Worm (Caenorhabditis elegans) whole organism, L1 larva: ENCODE measurements around the gene F07A11.4.

ENCODE experiments used
- C16A3.4 ChIP-seq: fragments of 150-350 bp; optimal IDR thresholded peaks from 2 replicates; lab custom pipeline; 2014; ENCODE audit warnings: missing biosample characterization, missing genetic modification characterization
- blmp-1 ChIP-seq: fragments of 150-350 bp; optimal IDR thresholded peaks from 2 replicates; lab custom pipeline; 2014; ENCODE audit warnings: missing biosample characterization, missing genetic modification characterization
- ces-1 ChIP-seq: fragments of 150-350 bp; optimal IDR thresholded peaks from 2 replicates; lab custom pipeline; 2014; ENCODE audit warnings: missing biosample characterization, missing genetic modification reagents, missing genetic modification characterization
- fos-1 ChIP-seq: fragments of 150-350 bp; optimal IDR thresholded peaks from 2 replicates; lab custom pipeline; 2014; ENCODE audit warnings: missing biosample characterization, missing genetic modification characterization
- lsy-2 ChIP-seq, 2 experiments: fragments of 150-350 bp; optimal IDR thresholded peaks; 2 replicates each; lab custom pipeline; 2014; ENCODE audit warnings: missing biosample characterization in 2 of 2, missing genetic modification characterization in 2 of 2
- mab-9 ChIP-seq: fragments of 200-800 bp; sonication (Bioruptor generic); IDR thresholded peaks from 2 replicates; pipeline ENCODE4 v1.3.6; 2022; ENCODE audit warnings: missing genetic modification reagents, missing genetic modification characterization, missing compliant biosample characterization
- nhr-28 ChIP-seq: fragments of 150-350 bp; optimal IDR thresholded peaks from 2 replicates; lab custom pipeline; 2014; ENCODE audit warnings: missing biosample characterization, missing genetic modification characterization
- nhr-77 ChIP-seq: fragments of 150-350 bp; optimal IDR thresholded peaks from 2 replicates; lab custom pipeline; 2014; ENCODE audit warnings: missing biosample characterization, missing genetic modification characterization
- nhr-84 ChIP-seq: sonication (generic microtip); optimal IDR thresholded peaks from 2 replicates; lab custom pipeline; 2017; ENCODE audit warnings: missing biosample characterization, missing genetic modification characterization
- tbx-2 ChIP-seq: sonication (generic microtip); optimal IDR thresholded peaks from 2 replicates; lab custom pipeline; 2016; ENCODE audit warnings: missing genetic modification characterization, missing compliant biosample characterization
- unc-130 ChIP-seq: fragments of 150-350 bp; optimal IDR thresholded peaks from 2 replicates; lab custom pipeline; 2017; ENCODE audit warnings: missing biosample characterization, missing genetic modification characterization, inconsistent platforms
- unc-62 ChIP-seq: fragments of 150-350 bp; optimal IDR thresholded peaks from 2 replicates; lab custom pipeline; 2014; ENCODE audit warnings: missing biosample characterization, missing genetic modification reagents, missing genetic modification characterization
- zag-1 ChIP-seq: fragments of 150-350 bp; optimal IDR thresholded peaks from 2 replicates; lab custom pipeline; 2014; ENCODE audit warnings: missing biosample characterization, missing genetic modification characterization

DNA sequence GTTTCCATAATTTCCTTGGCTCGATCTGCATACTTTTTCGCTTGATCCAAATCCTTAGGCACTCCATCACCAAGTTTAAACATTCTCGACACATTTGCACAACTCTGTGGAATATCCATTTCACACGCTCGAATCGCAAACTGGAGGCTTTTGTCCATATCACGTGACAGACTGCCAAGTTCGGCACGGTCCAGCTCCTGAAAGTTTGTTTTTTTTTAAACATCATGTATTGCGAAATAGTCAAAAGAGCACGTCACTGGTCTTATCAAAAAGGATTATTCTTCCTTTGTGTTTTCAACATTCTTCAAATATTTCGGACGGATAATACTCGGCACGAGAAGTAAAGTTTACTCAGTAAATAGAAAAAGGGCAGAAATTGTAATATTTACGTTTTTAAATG is 48.4 kb downstream of the F07A11.4 start:
- TF ChIP-seq nhr-28 (no peak), zag-1 (tag; lab: Kevin White, UChicago) (no peak), blmp-1 (no peak), nhr-77 (tag; lab: Kevin White, UChicago) (no peak), unc-62 (GFP tag; lab: Kevin White, UChicago) (no peak), nhr-84 (tag; lab: Kevin White, UChicago) (no peak), unc-130 (tag; lab: Kevin White, UChicago) (no peak), tbx-2 (tag; lab: Kevin White, UChicago) (no peak), C16A3.4 (tag; lab: Kevin White, UChicago) (no peak), lsy-2 (tag; optimal IDR thresholded peaks at IDR 0.05; lab: Kevin White, UChicago) (no peak), fos-1 (tag; lab: Kevin White, UChicago) (no peak), mab-9 (GFP tag; lab: Robert Waterston, UW) (no peak), ces-1 (GFP tag; lab: Kevin White, UChicago) (no peak)
